Worm (Caenorhabditis elegans) whole organism, L3 larva: ENCODE results near the gene gdh-1.

Experiments used
- R02D3.7 ChIP-seq: fragments of 150-350 bp; optimal IDR thresholded peaks from 2 replicates; lab custom pipeline; 2014; ENCODE audit warnings: missing biosample characterization, missing genetic modification characterization
- ZK546.5 ChIP-seq: sonication (generic microtip); optimal IDR thresholded peaks from 2 replicates; lab custom pipeline; 2017; ENCODE audit warnings: missing biosample characterization, missing genetic modification characterization
- aly-2 ChIP-seq: fragments of 150-350 bp; optimal IDR thresholded peaks from 2 replicates; lab custom pipeline; 2014; ENCODE audit warnings: missing biosample characterization, missing genetic modification characterization
- ama-1 ChIP-seq: fragments of 150-350 bp; optimal IDR thresholded peaks from 2 replicates; lab custom pipeline; 2018
- ceh-16 ChIP-seq: sonication (generic microtip); optimal IDR thresholded peaks from 2 replicates; lab custom pipeline; 2017; ENCODE audit warnings: missing biosample characterization, missing genetic modification characterization
- ceh-28 ChIP-seq: fragments of 150-350 bp; optimal IDR thresholded peaks from 2 replicates; lab custom pipeline; 2014; ENCODE audit warnings: missing biosample characterization, missing genetic modification reagents, missing genetic modification characterization
- ceh-82 ChIP-seq: fragments of 150-350 bp; optimal IDR thresholded peaks from 2 replicates; lab custom pipeline; 2014; ENCODE audit warnings: missing biosample characterization, missing genetic modification characterization
- ceh-9 ChIP-seq: sonication (generic microtip); optimal IDR thresholded peaks from 2 replicates; lab custom pipeline; 2018; ENCODE audit warnings: missing biosample characterization, missing genetic modification characterization
- daf-12 ChIP-seq: fragments of 150-350 bp; optimal IDR thresholded peaks from 2 replicates; lab custom pipeline; 2014; ENCODE audit warnings: missing biosample characterization, missing genetic modification reagents, missing genetic modification characterization
- egl-27 ChIP-seq: sonication (generic microtip); optimal IDR thresholded peaks from 4 replicates; lab custom pipeline; 2017; ENCODE audit warnings: missing biosample characterization, missing genetic modification reagents, missing genetic modification characterization
- egl-5 ChIP-seq: fragments of 150-350 bp; optimal IDR thresholded peaks from 2 replicates; lab custom pipeline; 2017; ENCODE audit warnings: missing biosample characterization, missing genetic modification reagents, missing genetic modification characterization, inconsistent platforms
- elt-1 ChIP-seq: fragments of 150-350 bp; optimal IDR thresholded peaks from 2 replicates; lab custom pipeline; 2014; ENCODE audit warnings: missing biosample characterization, missing genetic modification characterization
- elt-2 ChIP-seq: sonication (generic microtip); optimal IDR thresholded peaks from 2 replicates; lab custom pipeline; 2016; ENCODE audit warnings: missing genetic modification reagents, mild to moderate bottlenecking, missing genetic modification characterization, missing compliant biosample characterization
- elt-3 ChIP-seq, 3 experiments: fragments of 150-350 bp in 1 of 3; sonication (generic microtip) in 2 of 3; optimal IDR thresholded peaks; 2 replicates in 2 of 3; 4 replicates in 1 of 3; lab custom pipeline; 2014 to 2017; ENCODE audit warnings: missing biosample characterization in 3 of 3, missing genetic modification characterization in 3 of 3
- eor-1 ChIP-seq, 2 experiments: fragments of 150-350 bp; optimal IDR thresholded peaks; 2 replicates each; lab custom pipeline; 2014 to 2018; ENCODE audit warnings: missing biosample characterization in 2 of 2, missing genetic modification characterization in 2 of 2
- fkh-10 ChIP-seq: sonication (generic microtip); optimal IDR thresholded peaks from 2 replicates; lab custom pipeline; 2017; ENCODE audit warnings: missing biosample characterization, missing genetic modification reagents, missing genetic modification characterization
- fkh-2 ChIP-seq: fragments of 150-350 bp; optimal IDR thresholded peaks from 2 replicates; lab custom pipeline; 2014; ENCODE audit warnings: missing biosample characterization, missing genetic modification reagents, missing genetic modification characterization
- fos-1 ChIP-seq: fragments of 150-350 bp; optimal IDR thresholded peaks from 2 replicates; lab custom pipeline; 2014; ENCODE audit warnings: missing biosample characterization, missing genetic modification characterization
- hmg-11 ChIP-seq: sonication (generic microtip); optimal IDR thresholded peaks from 2 replicates; lab custom pipeline; 2016; ENCODE audit warnings: missing genetic modification characterization, missing compliant biosample characterization
- jun-1 ChIP-seq: fragments of 150-350 bp; optimal IDR thresholded peaks from 2 replicates; lab custom pipeline; 2014; ENCODE audit warnings: missing biosample characterization, missing genetic modification reagents, missing genetic modification characterization
- lin-15B ChIP-seq: fragments of 150-350 bp; optimal IDR thresholded peaks from 2 replicates; lab custom pipeline; 2014; ENCODE audit warnings: missing biosample characterization, missing genetic modification characterization
- lin-39 ChIP-seq: fragments of 150-350 bp; optimal IDR thresholded peaks from 2 replicates; lab custom pipeline; 2018; ENCODE audit warnings: missing biosample characterization, missing genetic modification reagents, missing genetic modification characterization
- lsy-12 ChIP-seq: sonication (generic microtip); optimal IDR thresholded peaks from 2 replicates; lab custom pipeline; 2016; ENCODE audit warnings: mild to moderate bottlenecking, missing genetic modification characterization, missing compliant biosample characterization
- mdl-1 ChIP-seq: fragments of 150-350 bp; optimal IDR thresholded peaks from 2 replicates; lab custom pipeline; 2014; ENCODE audit warnings: missing biosample characterization, missing genetic modification characterization
- mml-1 ChIP-seq: fragments of 150-350 bp; sonication (generic microtip); optimal IDR thresholded peaks from 3 replicates; lab custom pipeline; 2014; ENCODE audit warnings: missing biosample characterization, missing genetic modification characterization
- nfya-1 ChIP-seq: sonication (generic microtip); optimal IDR thresholded peaks from 2 replicates; lab custom pipeline; 2017; ENCODE audit warnings: missing genetic modification characterization, mild to moderate bottlenecking, missing compliant biosample characterization, antibody characterized with exemption, moderate library complexity; ENCODE audit not compliant: insufficient read depth
- nhr-11 ChIP-seq: fragments of 150-350 bp; optimal IDR thresholded peaks from 2 replicates; lab custom pipeline; 2014; ENCODE audit warnings: missing biosample characterization, missing genetic modification characterization
- nhr-12 ChIP-seq: fragments of 150-350 bp; optimal IDR thresholded peaks from 2 replicates; lab custom pipeline; 2014; ENCODE audit warnings: missing biosample characterization, missing genetic modification characterization
- nhr-23 ChIP-seq: fragments of 150-350 bp; optimal IDR thresholded peaks from 2 replicates; lab custom pipeline; 2014; ENCODE audit warnings: missing biosample characterization, missing genetic modification reagents, missing genetic modification characterization
- nhr-237 ChIP-seq: fragments of 150-350 bp; optimal IDR thresholded peaks from 2 replicates; lab custom pipeline; 2014; ENCODE audit warnings: missing biosample characterization, missing genetic modification characterization
- nhr-25 ChIP-seq: sonication (generic microtip); optimal IDR thresholded peaks from 2 replicates; lab custom pipeline; 2017; ENCODE audit warnings: missing biosample characterization, missing genetic modification characterization
- nhr-28 ChIP-seq: fragments of 150-350 bp; optimal IDR thresholded peaks from 2 replicates; lab custom pipeline; 2014; ENCODE audit warnings: missing biosample characterization, missing genetic modification characterization
- nhr-43 ChIP-seq: sonication (generic microtip); optimal IDR thresholded peaks from 2 replicates; lab custom pipeline; 2016; ENCODE audit warnings: mild to moderate bottlenecking, missing genetic modification characterization, missing compliant biosample characterization; ENCODE audit not compliant: poor library complexity, severe bottlenecking
- nhr-67 ChIP-seq: fragments of 150-350 bp; optimal IDR thresholded peaks from 2 replicates; lab custom pipeline; 2014; ENCODE audit warnings: missing biosample characterization, missing genetic modification characterization
- nhr-76 ChIP-seq: fragments of 150-350 bp; sonication (generic microtip); optimal IDR thresholded peaks from 5 replicates; lab custom pipeline; 2014; ENCODE audit warnings: missing biosample characterization, missing genetic modification characterization
- nhr-77 ChIP-seq: fragments of 150-350 bp; optimal IDR thresholded peaks from 2 replicates; lab custom pipeline; 2014; ENCODE audit warnings: missing biosample characterization, missing genetic modification characterization
- pha-4 ChIP-seq: fragments of 150-350 bp; optimal IDR thresholded peaks from 2 replicates; lab custom pipeline; 2014; ENCODE audit warnings: missing biosample characterization, missing genetic modification reagents, missing genetic modification characterization
- pqm-1 ChIP-seq: fragments of 150-350 bp; optimal IDR thresholded peaks from 2 replicates; lab custom pipeline; 2017; ENCODE audit warnings: missing biosample characterization, missing genetic modification characterization, inconsistent platforms
- sea-2 ChIP-seq: fragments of 150-350 bp; sonication (generic microtip); optimal IDR thresholded peaks from 4 replicates; lab custom pipeline; 2014; ENCODE audit warnings: missing biosample characterization, missing genetic modification reagents, missing genetic modification characterization
- skn-1 ChIP-seq: fragments of 150-350 bp; optimal IDR thresholded peaks from 2 replicates; lab custom pipeline; 2014; ENCODE audit warnings: missing biosample characterization, missing genetic modification characterization
- snpc-4 ChIP-seq: fragments of 150-350 bp; optimal IDR thresholded peaks from 2 replicates; lab custom pipeline; 2014; ENCODE audit warnings: missing biosample characterization, missing genetic modification characterization
- tbx-2 ChIP-seq: sonication (generic microtip); optimal IDR thresholded peaks from 2 replicates; lab custom pipeline; 2016; ENCODE audit warnings: mild to moderate bottlenecking, missing genetic modification characterization, missing compliant biosample characterization
- unc-39 ChIP-seq: sonication (generic microtip); optimal IDR thresholded peaks from 4 replicates; lab custom pipeline; 2017; ENCODE audit warnings: missing biosample characterization, missing genetic modification characterization
- unc-62 ChIP-seq: fragments of 150-350 bp; sonication (generic microtip); optimal IDR thresholded peaks from 4 replicates; lab custom pipeline; 2014; ENCODE audit warnings: missing biosample characterization, missing genetic modification reagents, missing genetic modification characterization
- zag-1 ChIP-seq: fragments of 150-350 bp; optimal IDR thresholded peaks from 2 replicates; lab custom pipeline; 2014; ENCODE audit warnings: missing biosample characterization, missing genetic modification characterization
- ztf-11 ChIP-seq: fragments of 150-350 bp; optimal IDR thresholded peaks from 2 replicates; lab custom pipeline; 2014; ENCODE audit warnings: missing biosample characterization, missing genetic modification characterization
- ztf-4 ChIP-seq: fragments of 150-350 bp; optimal IDR thresholded peaks from 2 replicates; lab custom pipeline; 2014; ENCODE audit warnings: missing biosample characterization, missing genetic modification characterization

gdh-1 gene

ce11 chrIV:11952612-11953299 is at the start of gene gdh-1:
TSS of gene gdh-1 (plus strand) at chrIV:11953249.
- TF ChIP-seq pqm-1 (tag; lab: Kevin White, UChicago) (peak; percentile 49), lin-39 (no peak), egl-27 (tag; lab: Kevin White, UChicago) (no peak), nhr-28 (tag; lab: Kevin White, UChicago) (no peak), lin-15B (tag; lab: Kevin White, UChicago) (no peak), nfya-1 (tag; lab: Kevin White, UChicago) (peak; percentile 44), nhr-237 (tag; lab: Kevin White, UChicago) (no peak), ceh-16 (no peak), nhr-76 (tag; lab: Kevin White, UChicago) (no peak), jun-1 (tag; lab: Kevin White, UChicago) (no peak), nhr-77 (no peak), tbx-2 (tag; lab: Kevin White, UChicago) (no peak), ceh-9 (tag; lab: Kevin White, UChicago) (no peak), lsy-12 (tag; lab: Kevin White, UChicago) (no peak), ztf-11 (no peak), unc-39 (tag; lab: Kevin White, UChicago) (no peak), unc-62 (GFP tag; lab: Kevin White, UChicago) (no peak), fkh-2 (no peak), ceh-82 (no peak), aly-2 (tag; lab: Kevin White, UChicago) (no peak), daf-12 (tag; lab: Kevin White, UChicago) (no peak), elt-2 (tag; lab: Kevin White, UChicago) (peak; percentile 58), R02D3.7 (no peak), sea-2 (GFP tag; lab: Kevin White, UChicago) (no peak), ZK546.5 (tag; lab: Kevin White, UChicago) (no peak), snpc-4 (no peak), nhr-23 (no peak), nhr-67 (tag; lab: Kevin White, UChicago) (no peak), eor-1 (tag; optimal IDR thresholded peaks at IDR 0.05; lab: Kevin White, UChicago) (no peak), nhr-11 (tag; lab: Kevin White, UChicago) (no peak), mml-1 (tag; lab: Kevin White, UChicago) (no peak), nhr-12 (no peak), elt-1 (tag; lab: Kevin White, UChicago) (no peak), nhr-25 (peak; percentile 74), elt-3 (tag; optimal IDR thresholded peaks at IDR 0.05; lab: Kevin White, UChicago) (no peak), mdl-1 (tag; lab: Kevin White, UChicago) (no peak), nhr-43 (tag; lab: Kevin White, UChicago) (peak; percentile 46), hmg-11 (tag; lab: Kevin White, UChicago) (no peak), skn-1 (tag; lab: Kevin White, UChicago) (no peak), ama-1 (lab: Kevin White, UChicago) (peak; percentile 62), fkh-10 (GFP tag; lab: Kevin White, UChicago) (no peak), egl-5 (tag; lab: Kevin White, UChicago) (peak; percentile 2), pha-4 (tag; lab: Kevin White, UChicago) (peak; percentile 91), ceh-28 (no peak), zag-1 (tag; lab: Kevin White, UChicago) (no peak), ztf-4 (tag; lab: Kevin White, UChicago) (no peak), fos-1 (tag; lab: Kevin White, UChicago) (no peak)
